Worm (Caenorhabditis elegans) whole organism, midembryonic: ENCODE results near the gene T14G8.2.

Experiments used
- T22C8.4 ChIP-seq: fragments of 200-800 bp; sonication (Bioruptor generic); IDR thresholded peaks from 2 replicates; pipeline ENCODE4 v1.3.6; 2022; ENCODE audit warnings: missing genetic modification characterization, missing compliant biosample characterization
- cog-1 ChIP-seq: sonication (generic microtip); optimal IDR thresholded peaks from 2 replicates; lab custom pipeline; 2016; ENCODE audit warnings: missing genetic modification characterization, missing compliant biosample characterization
- flt-1 ChIP-seq: fragments of 200-800 bp; sonication (Bioruptor generic); IDR thresholded peaks from 2 replicates; pipeline ENCODE4 v1.3.6; 2022; ENCODE audit warnings: missing genetic modification characterization, missing compliant biosample characterization
- klf-2 ChIP-seq: fragments of 200-800 bp; sonication (Bioruptor generic); conservative IDR thresholded peaks from 2 replicates; pipeline ENCODE4 v1.3.6; 2022; ENCODE audit warnings: missing genetic modification reagents, missing genetic modification characterization, missing compliant biosample characterization
- ref-1 ChIP-seq: fragments of 200-800 bp; sonication (Bioruptor generic); conservative IDR thresholded peaks from 2 replicates; pipeline ENCODE4 v1.3.6; 2022; ENCODE audit warnings: missing genetic modification reagents, missing genetic modification characterization, missing compliant biosample characterization
- tab-1 ChIP-seq: fragments of 200-800 bp; sonication (Bioruptor generic); IDR thresholded peaks from 2 replicates; pipeline ENCODE4 v1.3.6; 2022; ENCODE audit warnings: missing genetic modification characterization, missing compliant biosample characterization
- ztf-23 ChIP-seq: fragments of 200-800 bp; sonication (Bioruptor generic); IDR thresholded peaks from 2 replicates; pipeline ENCODE4 v1.3.6; 2022; ENCODE audit warnings: missing genetic modification reagents, missing genetic modification characterization, missing compliant biosample characterization
- ztf-29 ChIP-seq: fragments of 200-800 bp; sonication (Bioruptor generic); IDR thresholded peaks from 2 replicates; pipeline ENCODE4 v1.3.6; 2022; ENCODE audit warnings: missing genetic modification reagents, missing genetic modification characterization, missing compliant biosample characterization

T14G8.2 gene

DNA sequence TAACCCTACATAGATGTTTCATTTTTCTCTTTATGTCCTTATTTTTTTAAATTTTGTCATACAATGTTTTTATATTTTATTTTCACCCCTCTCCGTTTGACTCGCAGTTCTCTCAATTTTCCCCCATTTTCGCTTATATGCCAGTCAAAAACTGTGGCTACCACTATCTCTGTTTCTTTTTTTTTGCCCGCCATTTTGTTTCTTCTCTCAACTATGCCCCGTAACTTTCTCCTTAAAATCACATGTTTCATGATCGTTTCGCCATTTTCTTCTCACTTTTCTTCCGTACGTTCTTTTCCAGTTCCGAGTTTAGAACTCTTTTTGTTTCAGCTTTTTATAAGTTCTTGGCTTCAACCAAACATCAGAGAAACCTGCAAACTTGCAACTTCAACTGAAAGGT is 49.7 kb downstream of the T14G8.2 start, which contains the start of gene pqn-18:
TSS of gene pqn-18 (plus strand) at position 331 of the 400 bp plus-strand sequence.
- TF ChIP-seq flt-1 (no peak), klf-2 (GFP tag; lab: Robert Waterston, UW) (no peak), tab-1 (GFP tag; lab: Robert Waterston, UW) (no peak), ztf-23 (no peak), cog-1 (tag; lab: Kevin White, UChicago) (no peak)

DNA sequence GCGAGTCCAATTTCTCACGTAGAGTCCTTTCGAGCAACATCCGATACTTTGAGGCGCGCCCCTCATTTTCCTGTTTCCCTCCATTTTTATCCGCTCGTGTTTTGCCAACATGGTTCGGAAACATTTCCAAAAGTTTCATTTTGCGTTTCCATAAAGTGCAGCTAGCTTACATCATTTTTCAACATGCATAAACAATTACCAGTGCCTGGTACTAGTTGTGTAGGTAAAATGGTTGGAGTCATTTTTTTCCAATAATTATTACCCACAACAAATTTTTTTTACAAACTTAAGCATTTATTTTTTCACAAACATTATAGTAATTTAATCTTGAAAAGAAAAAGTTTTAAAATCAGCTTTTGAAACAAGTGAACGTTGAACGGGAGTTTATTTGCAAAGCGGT is 50.9 kb downstream of the T14G8.2 start:
- no peak for TF ChIP-seq klf-2 (GFP tag; lab: Robert Waterston, UW)
- no peak for TF ChIP-seq ref-1 (GFP tag; lab: Robert Waterston, UW)
- TF ChIP-seq T22C8.4 (GFP tag; lab: Robert Waterston, UW), result no peak
- no peak for TF ChIP-seq flt-1
- no peak for TF ChIP-seq ztf-29 (GFP tag; lab: Robert Waterston, UW)
